Fruit fly (Drosophila melanogaster) whole organism, wandering third instar larva: ENCODE measurements around the gene CG8300.

ENCODE experiments used
- CG32264 ChIP-seq: fragments of 200-800 bp; sonication (Bioruptor generic); optimal IDR thresholded peaks from 2 replicates; lab custom pipeline; 2016; ENCODE audit warnings: missing biosample characterization, missing genetic modification characterization
- CG9705 ChIP-seq: fragments of 200-800 bp; sonication (Bioruptor generic); optimal IDR thresholded peaks from 2 replicates; lab custom pipeline; 2018; ENCODE audit warnings: missing biosample characterization, mild to moderate bottlenecking, missing genetic modification characterization
- HLH106 ChIP-seq: fragments of 200-800 bp; optimal IDR thresholded peaks from 3 replicates; lab custom pipeline; 2019; ENCODE audit warnings: missing biosample characterization, mild to moderate bottlenecking, missing genetic modification characterization, moderate library complexity
- Hr83 ChIP-seq: fragments of 200-300 bp; sonication (Bioruptor generic); optimal IDR thresholded peaks from 2 replicates; lab custom pipeline; 2016; ENCODE audit warnings: missing biosample characterization, mild to moderate bottlenecking, missing genetic modification characterization, moderate library complexity; ENCODE audit not compliant: poor library complexity, severe bottlenecking
- Rel ChIP-seq, 2 experiments: fragments of 200-800 bp; sonication (Bioruptor generic) in 1 of 2; optimal IDR thresholded peaks; 2 replicates in 1 of 2; 3 replicates in 1 of 2; lab custom pipeline; 2016 to 2019; ENCODE audit warnings: mild to moderate bottlenecking in 2 of 2, missing biosample characterization in 2 of 2, missing genetic modification characterization in 2 of 2, moderate library complexity in 1 of 2
- Sp1 ChIP-seq: fragments of 200-800 bp; sonication (Bioruptor generic); optimal IDR thresholded peaks from 3 replicates; lab custom pipeline; 2019; ENCODE audit warnings: missing biosample characterization, mild to moderate bottlenecking, missing genetic modification characterization, moderate library complexity
- Vsx2 ChIP-seq: fragments of 200-300, 225-300 bp; sonication (Bioruptor generic); optimal IDR thresholded peaks from 2 replicates; lab custom pipeline; 2018; ENCODE audit warnings: missing biosample characterization, missing genetic modification characterization; ENCODE audit not compliant: partially characterized antibody
- dl ChIP-seq, 2 experiments: fragments of 175-275, 200-275 bp in 1 of 2; fragments of 200-275 bp in 1 of 2; sonication (Bioruptor generic); optimal IDR thresholded peaks; lab custom pipeline; 2018; ENCODE audit warnings: mild to moderate bottlenecking in 2 of 2, missing biosample characterization in 2 of 2, missing genetic modification characterization in 2 of 2, moderate library complexity in 2 of 2; ENCODE audit not compliant: partially characterized antibody in 2 of 2, insufficient read depth in 1 of 2
- dsf ChIP-seq: sonication (Bioruptor generic); optimal IDR thresholded peaks from 2 replicates; lab custom pipeline; 2016; ENCODE audit warnings: missing biosample characterization, missing genetic modification characterization, borderline replicate concordance
- ey ChIP-seq: fragments of 200-800 bp; sonication (Bioruptor generic); optimal IDR thresholded peaks from 2 replicates; lab custom pipeline; 2016; ENCODE audit warnings: missing biosample characterization, missing genetic modification characterization
- psq ChIP-seq: fragments of 200-800 bp; sonication (Bioruptor generic); optimal IDR thresholded peaks from 3 replicates; lab custom pipeline; 2017; ENCODE audit warnings: missing biosample characterization, mild to moderate bottlenecking, missing genetic modification characterization, moderate library complexity
- sv ChIP-seq: fragments of 200-800 bp; sonication (Bioruptor generic); optimal IDR thresholded peaks from 3 replicates; lab custom pipeline; 2016; ENCODE audit warnings: missing biosample characterization, missing genetic modification characterization

dm6 chrX:7120168-7120567, 15.5 kb downstream of the CG8300 start:
- TF ChIP-seq CG9705 (GFP tag; lab: Kevin White, UChicago) (no peak), sv (GFP tag; lab: Kevin White, UChicago) (no peak), Hr83 (GFP tag; lab: Kevin White, UChicago) (no peak), psq (GFP tag; lab: Kevin White, UChicago) (no peak), Rel (GFP tag; optimal IDR thresholded peaks at IDR 0.05; lab: Kevin White, UChicago) (no peak), Rel (tag; optimal IDR thresholded peaks at IDR 0.05; lab: Kevin White, UChicago) (no peak), Sp1 (GFP tag; lab: Kevin White, UChicago) (no peak), ey (GFP tag; lab: Kevin White, UChicago) (no peak), CG32264 (GFP tag; lab: Kevin White, UChicago) (no peak), HLH106 (tag; lab: Kevin White, UChicago) (no peak), Vsx2 (no peak), dl (GFP tag; optimal IDR thresholded peaks at IDR 0.05; lab: Kevin White, UChicago; ENCODE audit: insufficient read depth in 1 of 2, partially characterized antibody in 2 of 2) (no peak), dsf (GFP tag; lab: Kevin White, UChicago) (no peak)
